Worm (Caenorhabditis elegans) whole organism, mixed stage, embryonic: ENCODE data around the gene K09D9.9.

Source experiments
- M03D4.4 ChIP-seq: sonication (generic microtip); optimal IDR thresholded peaks from 2 replicates; lab custom pipeline; 2017; ENCODE audit warnings: mild to moderate bottlenecking, missing genetic modification characterization, missing compliant biosample characterization
- bed-3 ChIP-seq: fragments of 200-800 bp; sonication (Bioruptor generic); optimal IDR thresholded peaks from 3 replicates; lab custom pipeline; 2018; ENCODE audit warnings: mild to moderate bottlenecking, missing genetic modification characterization, moderate library complexity, missing compliant biosample characterization
- blmp-1 ChIP-seq: fragments of 150-350 bp; optimal IDR thresholded peaks from 2 replicates; lab custom pipeline; 2014; ENCODE audit warnings: missing biosample characterization, missing genetic modification characterization
- ceh-43 ChIP-seq: fragments of 200-800 bp; sonication (Bioruptor generic); optimal IDR thresholded peaks from 2 replicates; lab custom pipeline; 2018; ENCODE audit warnings: mild to moderate bottlenecking, missing genetic modification characterization, moderate library complexity, missing compliant biosample characterization
- ceh-83 ChIP-seq: fragments of 200-800 bp; sonication (Bioruptor generic); optimal IDR thresholded peaks from 2 replicates; lab custom pipeline; 2018; ENCODE audit warnings: mild to moderate bottlenecking, missing genetic modification characterization, missing compliant biosample characterization
- ces-1 ChIP-seq: fragments of 150-350 bp; optimal IDR thresholded peaks from 2 replicates; lab custom pipeline; 2014; ENCODE audit warnings: missing biosample characterization, missing genetic modification reagents, missing genetic modification characterization
- drap-1 ChIP-seq: fragments of 200-800 bp; sonication (Bioruptor generic); optimal IDR thresholded peaks from 3 replicates; lab custom pipeline; 2018; ENCODE audit warnings: mild to moderate bottlenecking, missing genetic modification characterization, missing compliant biosample characterization
- elt-1 ChIP-seq: sonication (generic microtip); optimal IDR thresholded peaks from 2 replicates; lab custom pipeline; 2017; ENCODE audit warnings: missing genetic modification characterization, mild to moderate bottlenecking, missing compliant biosample characterization, antibody characterized with exemption, moderate library complexity, borderline replicate concordance; ENCODE audit not compliant: insufficient read depth
- elt-3 ChIP-seq: fragments of 150-350 bp; optimal IDR thresholded peaks from 2 replicates; lab custom pipeline; 2014; ENCODE audit warnings: missing biosample characterization, missing genetic modification characterization
- flh-1 ChIP-seq: fragments of 200-800 bp; sonication (Bioruptor generic); optimal IDR thresholded peaks from 2 replicates; lab custom pipeline; 2018; ENCODE audit warnings: mild to moderate bottlenecking, missing genetic modification characterization, moderate library complexity, missing compliant biosample characterization
- ham-2 ChIP-seq: fragments of 200-800 bp; sonication (Bioruptor generic); optimal IDR thresholded peaks from 2 replicates; lab custom pipeline; 2018; ENCODE audit warnings: mild to moderate bottlenecking, missing genetic modification characterization, missing compliant biosample characterization
- hlh-1 ChIP-seq: fragments of 150-350 bp; optimal IDR thresholded peaks from 2 replicates; lab custom pipeline; 2014; ENCODE audit warnings: missing biosample characterization, missing genetic modification reagents, missing genetic modification characterization
- lin-13 ChIP-seq: fragments of 150-350 bp; optimal IDR thresholded peaks from 2 replicates; lab custom pipeline; 2014; ENCODE audit warnings: missing biosample characterization, missing genetic modification characterization
- lsy-2 ChIP-seq: fragments of 150-350 bp; optimal IDR thresholded peaks from 2 replicates; lab custom pipeline; 2014; ENCODE audit warnings: missing biosample characterization, missing genetic modification characterization
- mab-5 ChIP-seq: fragments of 150-350 bp; optimal IDR thresholded peaks from 2 replicates; lab custom pipeline; 2014; ENCODE audit warnings: missing biosample characterization, missing genetic modification characterization
- mep-1 ChIP-seq: fragments of 150-350 bp; optimal IDR thresholded peaks from 2 replicates; lab custom pipeline; 2017; ENCODE audit warnings: missing biosample characterization, missing genetic modification reagents, missing genetic modification characterization, inconsistent platforms
- nhr-12 ChIP-seq: fragments of 150-350 bp; optimal IDR thresholded peaks from 2 replicates; lab custom pipeline; 2014; ENCODE audit warnings: missing biosample characterization, missing genetic modification characterization
- nhr-2 ChIP-seq: fragments of 150-350 bp; optimal IDR thresholded peaks from 2 replicates; lab custom pipeline; 2014; ENCODE audit warnings: missing biosample characterization, missing genetic modification characterization
- nhr-237 ChIP-seq: fragments of 150-350 bp; optimal IDR thresholded peaks from 2 replicates; lab custom pipeline; 2014; ENCODE audit warnings: missing biosample characterization, missing genetic modification characterization
- nhr-28 ChIP-seq: fragments of 150-350 bp; optimal IDR thresholded peaks from 2 replicates; lab custom pipeline; 2014; ENCODE audit warnings: missing biosample characterization, missing genetic modification characterization
- nhr-76 ChIP-seq: sonication (generic microtip); optimal IDR thresholded peaks from 2 replicates; lab custom pipeline; 2017; ENCODE audit warnings: missing biosample characterization, missing genetic modification characterization
- pha-4 ChIP-seq: fragments of 150-350 bp; optimal IDR thresholded peaks from 2 replicates; lab custom pipeline; 2018; ENCODE audit warnings: missing biosample characterization, missing genetic modification reagents, missing genetic modification characterization
- sem-2 ChIP-seq: fragments of 200-800 bp; sonication (Bioruptor generic); optimal IDR thresholded peaks from 2 replicates; lab custom pipeline; 2018; ENCODE audit warnings: mild to moderate bottlenecking, missing genetic modification characterization, missing compliant biosample characterization
- snpc-4 ChIP-seq: fragments of 150-350 bp; optimal IDR thresholded peaks from 2 replicates; lab custom pipeline; 2014; ENCODE audit warnings: missing biosample characterization, missing genetic modification characterization
- sptf-1 ChIP-seq: sonication (generic microtip); optimal IDR thresholded peaks from 2 replicates; lab custom pipeline; 2017; ENCODE audit warnings: mild to moderate bottlenecking, missing genetic modification characterization, moderate library complexity, missing compliant biosample characterization
- tbx-8 ChIP-seq: fragments of 200-800 bp; sonication (Bioruptor generic); optimal IDR thresholded peaks from 2 replicates; lab custom pipeline; 2018; ENCODE audit warnings: mild to moderate bottlenecking, missing genetic modification characterization, moderate library complexity, missing compliant biosample characterization
- unc-120 ChIP-seq: sonication (generic microtip); optimal IDR thresholded peaks from 2 replicates; lab custom pipeline; 2017; ENCODE audit warnings: missing genetic modification characterization, missing compliant biosample characterization; ENCODE audit not compliant: poor library complexity, severe bottlenecking
- unc-39 ChIP-seq: fragments of 150-350 bp; optimal IDR thresholded peaks from 2 replicates; lab custom pipeline; 2014; ENCODE audit warnings: missing biosample characterization, missing genetic modification characterization
- unc-62 ChIP-seq: fragments of 150-350 bp; optimal IDR thresholded peaks from 2 replicates; lab custom pipeline; 2014; ENCODE audit warnings: missing biosample characterization, missing genetic modification reagents, missing genetic modification characterization
- zip-8 ChIP-seq: fragments of 150-350 bp; optimal IDR thresholded peaks from 2 replicates; lab custom pipeline; 2014; ENCODE audit warnings: missing biosample characterization, missing genetic modification characterization
- ztf-11 ChIP-seq: fragments of 150-350 bp; optimal IDR thresholded peaks from 2 replicates; lab custom pipeline; 2014; ENCODE audit warnings: missing biosample characterization, missing genetic modification characterization

K09D9.9 gene

ce11 chrV:4005219-4005618, 11.3 kb upstream of the K09D9.9 start, which contains the start of gene srh-8:
srh-8 (plus strand) TSS chrV:4005519.
- no peak for TF ChIP-seq ceh-83 (GFP tag; lab: Kevin White, UChicago)
- no peak for TF ChIP-seq lsy-2 (tag; lab: Kevin White, UChicago)
- no peak for TF ChIP-seq nhr-12 (tag; lab: Kevin White, UChicago)
- TF ChIP-seq tbx-8, result no peak
- TF ChIP-seq elt-1 (tag; lab: Kevin White, UChicago), result no peak
- TF ChIP-seq nhr-2, result no peak
- no peak for TF ChIP-seq bed-3
- TF ChIP-seq mep-1, result no peak
- TF ChIP-seq nhr-76 (tag; lab: Kevin White, UChicago), result no peak
- no peak for TF ChIP-seq unc-120
- TF ChIP-seq nhr-28 (tag; lab: Kevin White, UChicago), result no peak
- TF ChIP-seq ham-2, result no peak
- no peak for TF ChIP-seq pha-4 (tag; lab: Kevin White, UChicago)
- no peak for TF ChIP-seq ceh-43 (GFP tag; lab: Kevin White, UChicago)
- TF ChIP-seq mab-5 (tag; lab: Kevin White, UChicago), result no peak
- TF ChIP-seq nhr-237, result no peak
- TF ChIP-seq snpc-4, result no peak
- TF ChIP-seq, all 35 proteins: peak for 0

ce11 chrV:4004577-4004976, 10.6 kb upstream of the K09D9.9 start:
- TF ChIP-seq zip-8 (tag; lab: Kevin White, UChicago) (no peak), ces-1 (GFP tag; lab: Kevin White, UChicago) (no peak), sptf-1 (no peak), nhr-76 (tag; lab: Kevin White, UChicago) (no peak), hlh-1 (no peak), ceh-43 (GFP tag; lab: Kevin White, UChicago) (no peak), lsy-2 (tag; lab: Kevin White, UChicago) (no peak), unc-39 (tag; lab: Kevin White, UChicago) (no peak), mab-5 (tag; lab: Kevin White, UChicago) (no peak), ham-2 (no peak), pha-4 (tag; lab: Kevin White, UChicago) (no peak), elt-1 (tag; lab: Kevin White, UChicago) (no peak), tbx-8 (no peak), ceh-83 (GFP tag; lab: Kevin White, UChicago) (no peak), unc-120 (no peak), flh-1 (GFP tag; lab: Kevin White, UChicago) (no peak), nhr-237 (no peak)

- no peak for TF ChIP-seq nhr-28 (tag; lab: Kevin White, UChicago)
- no peak for TF ChIP-seq ham-2
- no peak for TF ChIP-seq hlh-1
Observed at ce11 chrV:3995838-3996237, 1.9 kb upstream of the K09D9.9 start, which contains the start of gene srx-62. srx-62 (minus strand) TSS chrV:3995938.

- no peak for TF ChIP-seq nhr-12 (tag; lab: Kevin White, UChicago)
- TF ChIP-seq, all 35 proteins: peak for 0
Observed at ce11 chrV:3992334-3992733, 1.6 kb downstream of the K09D9.9 start.

- TF ChIP-seq unc-62 (GFP tag; lab: Kevin White, UChicago), result no peak
- no peak for TF ChIP-seq tbx-8
- TF ChIP-seq elt-3, result no peak
- TF ChIP-seq ztf-11 (tag; lab: Kevin White, UChicago), result no peak
- TF ChIP-seq nhr-12 (tag; lab: Kevin White, UChicago), result no peak
- no peak for TF ChIP-seq ceh-83 (GFP tag; lab: Kevin White, UChicago)
- TF ChIP-seq elt-1 (tag; lab: Kevin White, UChicago), result no peak
- TF ChIP-seq mab-5 (tag; lab: Kevin White, UChicago), result no peak
- TF ChIP-seq nhr-28 (tag; lab: Kevin White, UChicago), result no peak
- TF ChIP-seq blmp-1, result no peak
- no peak for TF ChIP-seq unc-120
- no peak for TF ChIP-seq nhr-2
- TF ChIP-seq sem-2, result no peak
- TF ChIP-seq hlh-1, result no peak
- no peak for TF ChIP-seq pha-4 (tag; lab: Kevin White, UChicago)
- TF ChIP-seq sptf-1, result no peak
- no peak for TF ChIP-seq lsy-2 (tag; lab: Kevin White, UChicago)
- no peak for TF ChIP-seq unc-39 (tag; lab: Kevin White, UChicago)
- no peak for TF ChIP-seq nhr-76 (tag; lab: Kevin White, UChicago)
- no peak for TF ChIP-seq ham-2
Observed at ce11 chrV:3989070-3989469, 4.9 kb downstream of the K09D9.9 start, which contains the start of gene nlp-27. nlp-27 (plus strand) TSS chrV:3989378.

- TF ChIP-seq lin-13 (tag; lab: Kevin White, UChicago), result no peak
- TF ChIP-seq drap-1 (GFP tag; lab: Kevin White, UChicago), result no peak
- TF ChIP-seq bed-3, result no peak
- TF ChIP-seq zip-8 (tag; lab: Kevin White, UChicago), result no peak
- TF ChIP-seq nhr-237, result no peak
- TF ChIP-seq M03D4.4 (tag; lab: Kevin White, UChicago), result no peak
- no peak for TF ChIP-seq ceh-43 (GFP tag; lab: Kevin White, UChicago)
- no peak for TF ChIP-seq unc-62 (GFP tag; lab: Kevin White, UChicago)
- no peak for TF ChIP-seq lsy-2 (tag; lab: Kevin White, UChicago)
- TF ChIP-seq elt-3, result no peak
- no peak for TF ChIP-seq pha-4 (tag; lab: Kevin White, UChicago)
- no peak for TF ChIP-seq unc-39 (tag; lab: Kevin White, UChicago)
- TF ChIP-seq sem-2, result no peak
- TF ChIP-seq ces-1 (GFP tag; lab: Kevin White, UChicago), result no peak
- TF ChIP-seq, all 35 proteins: peak for 0
Observed at ce11 chrV:3987616-3988015, 6.3 kb downstream of the K09D9.9 start, which contains the start of gene nlp-28. nlp-28 (plus strand) TSS chrV:3987900.
